Fruit fly (Drosophila melanogaster) whole organism, embryonic: Measurements from ENCODE around the gene CG12643.

Experiments
- Ada2b ChIP-seq: fragments of 200-800 bp; sonication (Bioruptor generic); IDR thresholded peaks from 2 replicates; pipeline ENCODE4 v1.3.6; 2022; ENCODE audit warnings: missing biosample characterization, missing genetic modification characterization
- Bdp1 ChIP-seq: fragments of 200-800 bp; sonication (Bioruptor generic); optimal IDR thresholded peaks from 3 replicates; lab custom pipeline; 2016; ENCODE audit warnings: missing biosample characterization, missing genetic modification characterization
- Blimp-1 ChIP-seq: fragments of 200-800 bp; sonication (Bioruptor generic); optimal IDR thresholded peaks from 3 replicates; lab custom pipeline; 2018; ENCODE audit warnings: missing biosample characterization, missing genetic modification characterization, mild to moderate bottlenecking, moderate library complexity, missing genetic modification reagents
- C15 ChIP-seq: fragments of 200-800 bp; sonication (Bioruptor generic); IDR thresholded peaks from 3 replicates; pipeline ENCODE4 v1.3.6; 2022; ENCODE audit warnings: missing biosample characterization, missing genetic modification characterization
- CG10209 ChIP-seq: fragments of 200-800 bp; sonication (Bioruptor generic); optimal IDR thresholded peaks from 3 replicates; lab custom pipeline; 2017; ENCODE audit warnings: missing biosample characterization, mild to moderate bottlenecking, missing genetic modification characterization, missing genetic modification reagents
- CG10565 ChIP-seq: fragments of 200-800 bp; sonication (Bioruptor generic); optimal IDR thresholded peaks from 3 replicates; lab custom pipeline; 2016; ENCODE audit warnings: missing biosample characterization, mild to moderate bottlenecking, missing genetic modification characterization
- CG11456 ChIP-seq: fragments of 200-800 bp; sonication (Bioruptor generic); IDR thresholded peaks from 3 replicates; pipeline ENCODE4 v1.3.6; 2022; ENCODE audit warnings: missing biosample characterization, missing genetic modification characterization
- CG11504 ChIP-seq: fragments of 200-800 bp; sonication (Bioruptor generic); optimal IDR thresholded peaks from 3 replicates; lab custom pipeline; 2019; ENCODE audit warnings: missing biosample characterization, mild to moderate bottlenecking, missing genetic modification characterization, moderate library complexity
- CG13424 ChIP-seq: fragments of 200-800 bp; sonication (Bioruptor generic); optimal IDR thresholded peaks from 2 replicates; lab custom pipeline; 2019; ENCODE audit warnings: missing biosample characterization, mild to moderate bottlenecking, missing genetic modification characterization, moderate library complexity
- CG15514 ChIP-seq: fragments of 200-800 bp; sonication (Bioruptor generic); optimal IDR thresholded peaks from 3 replicates; lab custom pipeline; 2017; ENCODE audit warnings: missing biosample characterization, missing genetic modification characterization, mild to moderate bottlenecking, moderate library complexity, missing genetic modification reagents
- CG16813 ChIP-seq: fragments of 200-800 bp; sonication (Bioruptor generic); IDR thresholded peaks from 3 replicates; pipeline ENCODE4 v1.3.6; 2022; ENCODE audit warnings: missing biosample characterization, missing genetic modification characterization; ENCODE audit not compliant: partially characterized antibody
- CG17568 ChIP-seq: fragments of 200-800 bp; sonication (Bioruptor generic); optimal IDR thresholded peaks from 2 replicates; lab custom pipeline; 2018; ENCODE audit warnings: missing biosample characterization, mild to moderate bottlenecking, missing genetic modification characterization, moderate library complexity
- CG17829 ChIP-seq: fragments of 200-800 bp; optimal IDR thresholded peaks from 2 replicates; lab custom pipeline; 2019; ENCODE audit warnings: missing biosample characterization, mild to moderate bottlenecking, missing genetic modification characterization, moderate library complexity
- CG2120 ChIP-seq: fragments of 200-800 bp; sonication (Bioruptor generic); optimal IDR thresholded peaks from 3 replicates; lab custom pipeline; 2016; ENCODE audit warnings: missing biosample characterization, missing genetic modification characterization
- CG2678 ChIP-seq: fragments of 200-800 bp; sonication (Bioruptor generic); optimal IDR thresholded peaks from 3 replicates; lab custom pipeline; 2019; ENCODE audit warnings: missing biosample characterization, mild to moderate bottlenecking, missing genetic modification characterization, moderate library complexity
- CG3065 ChIP-seq: fragments of 200-800 bp; sonication (Bioruptor generic); optimal IDR thresholded peaks from 2 replicates; lab custom pipeline; 2016; ENCODE audit warnings: missing biosample characterization, missing genetic modification characterization
- CG9215 ChIP-seq: fragments of 200-800 bp; sonication (Bioruptor generic); IDR thresholded peaks from 2 replicates; pipeline ENCODE4 v1.3.6; 2022; ENCODE audit warnings: missing biosample characterization, missing genetic modification characterization
- CoRest ChIP-seq: fragments of 200-800 bp; sonication (Bioruptor generic); optimal IDR thresholded peaks from 3 replicates; lab custom pipeline; 2018; ENCODE audit warnings: missing biosample characterization, mild to moderate bottlenecking, missing genetic modification characterization, moderate library complexity
- Dfd ChIP-seq, 2 experiments: fragments of >200 bp; optimal IDR thresholded peaks; 2 replicates each; lab custom pipeline; 2017; ENCODE audit warnings: missing biosample characterization in 2 of 2, missing genetic modification characterization in 2 of 2
- E2f1 ChIP-seq: fragments of 200-800 bp; sonication (Bioruptor generic); IDR thresholded peaks from 2 replicates; pipeline ENCODE4 v1.3.6; 2022; ENCODE audit warnings: missing biosample characterization, missing genetic modification characterization
- Gug ChIP-seq: fragments of 200-800 bp; sonication (Bioruptor generic); IDR thresholded peaks from 4 replicates; pipeline ENCODE4 v1.3.6; 2022; ENCODE audit warnings: missing biosample characterization, missing genetic modification characterization
- Hand ChIP-seq: fragments of 200-800 bp; sonication (Bioruptor generic); optimal IDR thresholded peaks from 2 replicates; lab custom pipeline; 2017; ENCODE audit warnings: mild to moderate bottlenecking, missing biosample characterization, missing genetic modification reagents, missing genetic modification characterization
- Hr51 ChIP-seq, 2 experiments: fragments of 200-800 bp; sonication (Bioruptor generic); optimal IDR thresholded peaks; 2 replicates in 1 of 2; 3 replicates in 1 of 2; lab custom pipeline; 2016 to 2018; ENCODE audit warnings: missing biosample characterization in 2 of 2, missing genetic modification characterization in 2 of 2, mild to moderate bottlenecking in 1 of 2, moderate library complexity in 1 of 2
- Hsf ChIP-seq: fragments of 200-800 bp; sonication (Bioruptor generic); optimal IDR thresholded peaks from 3 replicates; lab custom pipeline; 2016; ENCODE audit warnings: missing biosample characterization, missing genetic modification characterization
- Kr ChIP-seq: fragments of 200-800 bp; sonication (Bioruptor generic); optimal IDR thresholded peaks from 2 replicates; lab custom pipeline; 2017; ENCODE audit warnings: missing biosample characterization, mild to moderate bottlenecking, missing genetic modification characterization
- Lhr ChIP-seq: fragments of 200-800 bp; sonication (Bioruptor generic); optimal IDR thresholded peaks from 3 replicates; lab custom pipeline; 2017; ENCODE audit warnings: mild to moderate bottlenecking, missing biosample characterization, missing genetic modification reagents, missing genetic modification characterization
- NC2β ChIP-seq: fragments of 200-800 bp; sonication (Bioruptor generic); optimal IDR thresholded peaks from 2 replicates; lab custom pipeline; 2016; ENCODE audit warnings: missing biosample characterization, missing genetic modification characterization
- Nf-YC ChIP-seq: fragments of 200-800 bp; optimal IDR thresholded peaks from 3 replicates; lab custom pipeline; 2019; ENCODE audit warnings: missing biosample characterization, mild to moderate bottlenecking, missing genetic modification characterization, moderate library complexity
- NfI ChIP-seq: fragments of 200-800 bp; sonication (Bioruptor generic); optimal IDR thresholded peaks from 3 replicates; lab custom pipeline; 2018; ENCODE audit warnings: missing biosample characterization, mild to moderate bottlenecking, missing genetic modification characterization, moderate library complexity
- Poxn ChIP-seq: fragments of 200-800 bp; sonication (Bioruptor generic); IDR thresholded peaks from 2 replicates; pipeline ENCODE4 v1.3.6; 2022; ENCODE audit warnings: missing biosample characterization, missing genetic modification characterization
- Stat92E ChIP-seq, 3 experiments: fragments of >200 bp in 2 of 3; fragments of 200-800 bp in 1 of 3; sonication (Bioruptor generic) in 1 of 3; optimal IDR thresholded peaks; 2 replicates each; lab custom pipeline; 2017 to 2019; ENCODE audit warnings: missing biosample characterization in 3 of 3, missing genetic modification characterization in 3 of 3, mild to moderate bottlenecking in 1 of 3, moderate library complexity in 1 of 3
- ara ChIP-seq: fragments of 200-800 bp; sonication (Bioruptor generic); IDR thresholded peaks from 2 replicates; pipeline ENCODE4 v1.3.6; 2022; ENCODE audit warnings: missing biosample characterization, missing genetic modification characterization
- ash1 ChIP-seq: fragments of 200-800 bp; sonication (Bioruptor generic); optimal IDR thresholded peaks from 2 replicates; lab custom pipeline; 2018; ENCODE audit warnings: missing biosample characterization, mild to moderate bottlenecking, missing genetic modification characterization
- corto ChIP-seq: fragments of 200-800 bp; sonication (Bioruptor generic); optimal IDR thresholded peaks from 2 replicates; lab custom pipeline; 2016; ENCODE audit warnings: missing biosample characterization, mild to moderate bottlenecking, missing genetic modification characterization, moderate library complexity
- croc ChIP-seq: fragments of 200-800 bp; sonication (Bioruptor generic); conservative IDR thresholded peaks from 3 replicates; pipeline ENCODE4 v1.3.6; 2022; ENCODE audit warnings: missing biosample characterization, missing genetic modification characterization
- dpn ChIP-seq, 2 experiments: fragments of 200-800 bp; sonication (Bioruptor generic); optimal IDR thresholded peaks; 3 replicates each; lab custom pipeline; 2016; ENCODE audit warnings: missing biosample characterization in 2 of 2, missing genetic modification characterization in 2 of 2
- fru ChIP-seq: fragments of >200 bp; optimal IDR thresholded peaks from 2 replicates; lab custom pipeline; 2017
- gt ChIP-seq: fragments of 200-800 bp; sonication (Bioruptor generic); IDR thresholded peaks from 2 replicates; pipeline ENCODE4 v1.3.6; 2022; ENCODE audit warnings: missing biosample characterization, missing genetic modification characterization
- hth ChIP-seq: fragments of >200 bp; optimal IDR thresholded peaks from 2 replicates; lab custom pipeline; 2017; ENCODE audit warnings: inconsistent platforms
- jing ChIP-seq: fragments of 200-800 bp; sonication (Bioruptor generic); optimal IDR thresholded peaks from 2 replicates; lab custom pipeline; 2018; ENCODE audit warnings: missing biosample characterization, mild to moderate bottlenecking, missing genetic modification characterization
- jumu ChIP-seq: fragments of 200-800 bp; sonication (Bioruptor generic); optimal IDR thresholded peaks from 3 replicates; lab custom pipeline; 2016; ENCODE audit warnings: missing biosample characterization, missing genetic modification characterization
- kah ChIP-seq: fragments of 200-800 bp; sonication (Bioruptor generic); optimal IDR thresholded peaks from 2 replicates; lab custom pipeline; 2018; ENCODE audit warnings: missing biosample characterization, mild to moderate bottlenecking, missing genetic modification characterization
- p53 ChIP-seq: fragments of 200-800 bp; sonication (Bioruptor generic); optimal IDR thresholded peaks from 2 replicates; lab custom pipeline; 2016; ENCODE audit warnings: missing biosample characterization, missing genetic modification characterization
- row ChIP-seq: fragments of 200-800 bp; sonication (Bioruptor generic); IDR thresholded peaks from 3 replicates; pipeline ENCODE4 v1.3.6; 2022; ENCODE audit warnings: missing biosample characterization, missing genetic modification characterization
- run ChIP-seq: fragments of 200-800 bp; sonication (Bioruptor generic); optimal IDR thresholded peaks from 3 replicates; lab custom pipeline; 2018; ENCODE audit warnings: missing biosample characterization, mild to moderate bottlenecking, missing genetic modification characterization
- scrt ChIP-seq: fragments of 200-800 bp; sonication (Bioruptor generic); optimal IDR thresholded peaks from 2 replicates; lab custom pipeline; 2018; ENCODE audit warnings: missing biosample characterization, mild to moderate bottlenecking, missing genetic modification characterization, moderate library complexity
- sd ChIP-seq: fragments of 200-800 bp; sonication (Bioruptor generic); optimal IDR thresholded peaks from 3 replicates; lab custom pipeline; 2018; ENCODE audit warnings: missing biosample characterization, mild to moderate bottlenecking, missing genetic modification characterization, moderate library complexity
- tio ChIP-seq: fragments of 200-800 bp; sonication (Bioruptor generic); optimal IDR thresholded peaks from 2 replicates; lab custom pipeline; 2017; ENCODE audit warnings: missing biosample characterization, missing genetic modification characterization, inconsistent platforms
- twi ChIP-seq: fragments of 200-800 bp; optimal IDR thresholded peaks from 2 replicates; lab custom pipeline; 2019; ENCODE audit warnings: missing biosample characterization, mild to moderate bottlenecking, missing genetic modification characterization, moderate library complexity
- wdn ChIP-seq: fragments of 200-800 bp; sonication (Bioruptor generic); IDR thresholded peaks from 2 replicates; pipeline ENCODE4 v1.3.6; 2022; ENCODE audit warnings: missing biosample characterization, missing genetic modification characterization
- zen ChIP-seq: fragments of 200-800 bp; sonication (Bioruptor generic); optimal IDR thresholded peaks from 3 replicates; lab custom pipeline; 2018; ENCODE audit warnings: missing biosample characterization, mild to moderate bottlenecking, missing genetic modification characterization, moderate library complexity

The CG12643 gene

dm6 chrX:10250659-10251058 lies 14.4 kb downstream of the CG12643 start (continued):
- TF ChIP-seq hth (lab: Kevin White, UChicago) (no peak), kah (GFP tag; lab: Kevin White, UChicago) (no peak), twi (no peak), C15 (GFP tag; lab: Robert Waterston, UW) (no peak), CG9215 (0 out of 2 replicates have a peak, but pooled peaks have one; percentile 25), ara (GFP tag; lab: Robert Waterston, UW) (no peak), Hsf (GFP tag; lab: Kevin White, UChicago) (no peak), Ada2b (GFP tag; lab: Robert Waterston, UW) (no peak), wdn (no peak), run (tag; lab: Kevin White, UChicago) (no peak), jumu (GFP tag; lab: Kevin White, UChicago) (no peak), NfI (no peak), Blimp-1 (GFP tag; lab: Kevin White, UChicago) (no peak), CG11456 (GFP tag; lab: Robert Waterston, UW) (0 out of 3 replicates have a peak, but pooled peaks have one; percentile 7), gt (GFP tag; lab: Robert Waterston, UW) (no peak), CoRest (tag; lab: Kevin White, UChicago) (peak; percentile 16), Lhr (GFP tag; lab: Kevin White, UChicago) (no peak), CG17568 (GFP tag; lab: Kevin White, UChicago) (no peak), CG2678 (tag; lab: Kevin White, UChicago) (peak; percentile 52), CG15514 (no peak), Gug (GFP tag; lab: Robert Waterston, UW) (no peak), fru (no peak), CG11504 (peak; percentile 19), Hand (GFP tag; lab: Kevin White, UChicago) (no peak), row (GFP tag; lab: Robert Waterston, UW) (peak; percentile 59), p53 (no peak), dpn (GFP tag; optimal IDR thresholded peaks at IDR 0.05; lab: Kevin White, UChicago) (peak in 1 of 2 experiments; percentile 2), CG10209 (GFP tag; lab: Kevin White, UChicago) (no peak), Hr51 (GFP tag; optimal IDR thresholded peaks at IDR 0.05; lab: Kevin White, UChicago) (peak in 1 of 2 experiments; percentile 23), Dfd (GFP tag; optimal IDR thresholded peaks at IDR 0.05; lab: Kevin White, UChicago) (no peak), zen (tag; lab: Kevin White, UChicago) (no peak), croc (GFP tag; lab: Robert Waterston, UW) (no peak), ash1 (GFP tag; lab: Kevin White, UChicago) (no peak), tio (GFP tag; lab: Kevin White, UChicago) (no peak), Nf-YC (no peak), Poxn (GFP tag; lab: Robert Waterston, UW) (no peak), CG13424 (tag; lab: Kevin White, UChicago) (peak; percentile 4), E2f1 (GFP tag; lab: Robert Waterston, UW) (no peak), CG17829 (tag; lab: Kevin White, UChicago) (no peak), scrt (no peak), CG10565 (GFP tag; lab: Kevin White, UChicago) (no peak), jing (no peak), Kr (GFP tag; lab: Kevin White, UChicago) (no peak), CG3065 (no peak), Bdp1 (GFP tag; lab: Kevin White, UChicago) (no peak), CG2120 (GFP tag; lab: Kevin White, UChicago) (peak; percentile 72), Stat92E (GFP tag; optimal IDR thresholded peaks at IDR 0.05; lab: Kevin White, UChicago) (no peak), sd (tag; lab: Kevin White, UChicago) (no peak), corto (no peak), NC2β (GFP tag; lab: Kevin White, UChicago) (no peak), CG16813 (no peak)
